Fruit fly (Drosophila melanogaster): ENCODE measurements around the gene RnrL.

DNA sequence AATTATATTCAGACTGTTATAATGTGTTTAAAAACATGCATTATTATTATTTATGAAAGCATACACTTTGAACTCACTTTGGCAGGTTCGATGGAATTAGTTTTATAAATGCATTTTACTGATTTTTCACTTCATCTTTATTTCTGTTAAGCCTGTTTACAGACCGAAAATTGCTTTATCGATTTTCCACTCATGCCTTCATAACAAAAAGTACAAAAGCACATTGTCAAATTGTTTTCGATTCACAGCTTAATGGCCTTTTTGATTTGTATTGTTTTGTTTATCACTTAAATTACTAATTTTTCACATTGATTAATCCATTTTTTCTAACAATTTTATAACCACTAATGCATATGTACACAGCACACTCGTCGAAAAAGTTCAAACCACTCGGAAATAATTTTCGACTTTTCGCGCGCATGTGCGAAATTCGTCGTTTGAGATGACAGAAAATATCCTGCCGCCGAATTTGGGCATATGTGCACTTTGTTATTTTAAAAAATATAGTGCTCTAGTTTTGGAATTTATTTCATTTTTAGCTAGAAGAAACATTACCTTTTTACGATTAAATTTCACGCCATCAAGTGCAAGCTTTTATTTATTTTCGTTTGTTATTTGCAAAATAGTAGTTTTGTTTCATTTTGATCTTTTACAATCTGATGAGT is 46.0 kb upstream of the RnrL start, which contains the start of gene rho-5:
- TF ChIP-seq topi (GFP tag; optimal IDR thresholded peaks at IDR 0.05), result no peak
- no peak for TF ChIP-seq CG8119 (GFP tag; IDR thresholded peaks at IDR 0.05)
- no peak for TF ChIP-seq Gug (GFP tag; IDR thresholded peaks at IDR 0.05)
- no peak for TF ChIP-seq CG7368 (GFP tag; optimal IDR thresholded peaks at IDR 0.05)
- no peak for TF ChIP-seq CG6854 (GFP tag; optimal IDR thresholded peaks at IDR 0.05)
- TF ChIP-seq CG8632 (GFP tag; optimal IDR thresholded peaks at IDR 0.05), result no peak
- no peak for TF ChIP-seq CG11902 (GFP tag; optimal IDR thresholded peaks at IDR 0.05)
- TF ChIP-seq CG4318 (GFP tag; optimal IDR thresholded peaks at IDR 0.05), result no peak
